Worm (Caenorhabditis elegans) whole organism, L2 larva: ENCODE measurements around the gene srg-16.

ENCODE experiments used
- C34F6.9 ChIP-seq: fragments of 150-350 bp; optimal IDR thresholded peaks from 2 replicates; lab custom pipeline; 2014; ENCODE audit warnings: missing biosample characterization, missing genetic modification characterization
- R02D3.7 ChIP-seq: fragments of 150-350 bp; optimal IDR thresholded peaks from 2 replicates; lab custom pipeline; 2014; ENCODE audit warnings: missing biosample characterization, missing genetic modification characterization
- Y55F3AM.14 ChIP-seq: fragments of 200-800 bp; sonication (Bioruptor generic); optimal IDR thresholded peaks from 2 replicates; lab custom pipeline; 2018; ENCODE audit warnings: mild to moderate bottlenecking, missing genetic modification characterization, missing compliant biosample characterization
- ZK546.5 ChIP-seq: sonication (generic microtip); optimal IDR thresholded peaks from 2 replicates; lab custom pipeline; 2017; ENCODE audit warnings: missing biosample characterization, missing genetic modification characterization
- ama-1 ChIP-seq: fragments of 150-350 bp; optimal IDR thresholded peaks from 2 replicates; lab custom pipeline; 2018; ENCODE audit warnings: inconsistent platforms
- blmp-1 ChIP-seq: sonication (generic microtip); optimal IDR thresholded peaks from 2 replicates; lab custom pipeline; 2017; ENCODE audit warnings: missing genetic modification characterization, mild to moderate bottlenecking, missing compliant biosample characterization, antibody characterized with exemption, moderate library complexity; ENCODE audit not compliant: insufficient read depth
- ceh-16 ChIP-seq: fragments of 150-350 bp; optimal IDR thresholded peaks from 2 replicates; lab custom pipeline; 2014; ENCODE audit warnings: missing biosample characterization, missing genetic modification characterization
- ceh-82 ChIP-seq: fragments of 150-350 bp; optimal IDR thresholded peaks from 2 replicates; lab custom pipeline; 2014; ENCODE audit warnings: missing biosample characterization, missing genetic modification characterization
- crh-2 ChIP-seq: sonication (generic microtip); optimal IDR thresholded peaks from 2 replicates; lab custom pipeline; 2017; ENCODE audit warnings: missing biosample characterization, missing genetic modification characterization
- dmd-4 ChIP-seq: sonication (generic microtip); optimal IDR thresholded peaks from 2 replicates; lab custom pipeline; 2017; ENCODE audit warnings: missing biosample characterization, missing genetic modification characterization
- egl-27 ChIP-seq: sonication (generic microtip); optimal IDR thresholded peaks from 3 replicates; lab custom pipeline; 2017; ENCODE audit warnings: missing biosample characterization, missing genetic modification reagents, missing genetic modification characterization
- elt-1 ChIP-seq: fragments of 150-350 bp; optimal IDR thresholded peaks from 2 replicates; lab custom pipeline; 2014; ENCODE audit warnings: missing biosample characterization, missing genetic modification characterization
- elt-3 ChIP-seq: sonication (generic microtip); optimal IDR thresholded peaks from 2 replicates; lab custom pipeline; 2017; ENCODE audit warnings: missing biosample characterization, missing genetic modification characterization
- fos-1 ChIP-seq: fragments of 150-350 bp; optimal IDR thresholded peaks from 2 replicates; lab custom pipeline; 2014; ENCODE audit warnings: missing biosample characterization, missing genetic modification characterization
- gmeb-1 ChIP-seq: fragments of 150-350 bp; optimal IDR thresholded peaks from 2 replicates; lab custom pipeline; 2014; ENCODE audit warnings: missing biosample characterization, missing genetic modification characterization
- lin-11 ChIP-seq: fragments of 150-350 bp; sonication (generic microtip); optimal IDR thresholded peaks from 2 replicates; lab custom pipeline; 2014; ENCODE audit warnings: missing biosample characterization, missing genetic modification characterization, inconsistent platforms, mixed read lengths
- lin-39 ChIP-seq: fragments of 150-350 bp; optimal IDR thresholded peaks from 2 replicates; lab custom pipeline; 2014; ENCODE audit warnings: missing biosample characterization, missing genetic modification reagents, missing genetic modification characterization
- lsy-2 ChIP-seq, 2 experiments: fragments of 150-350 bp in 1 of 2; sonication (generic microtip) in 1 of 2; optimal IDR thresholded peaks; 2 replicates each; lab custom pipeline; 2014 to 2017; ENCODE audit warnings: missing biosample characterization in 2 of 2, missing genetic modification characterization in 2 of 2
- mab-5 ChIP-seq: fragments of 150-350 bp; optimal IDR thresholded peaks from 2 replicates; lab custom pipeline; 2014; ENCODE audit warnings: missing biosample characterization, missing genetic modification characterization
- mbf-1 ChIP-seq: sonication (generic microtip); optimal IDR thresholded peaks from 2 replicates; lab custom pipeline; 2017; ENCODE audit warnings: missing biosample characterization, missing genetic modification characterization
- mdl-1 ChIP-seq, 2 experiments: fragments of 150-350 bp in 1 of 2; sonication (generic microtip) in 1 of 2; optimal IDR thresholded peaks; 2 replicates each; lab custom pipeline; 2017; ENCODE audit warnings: missing biosample characterization in 2 of 2, missing genetic modification characterization in 2 of 2
- nhr-10 ChIP-seq: sonication (generic microtip); optimal IDR thresholded peaks from 2 replicates; lab custom pipeline; 2017; ENCODE audit warnings: missing biosample characterization, missing genetic modification characterization
- nhr-11 ChIP-seq: fragments of 150-350 bp; optimal IDR thresholded peaks from 2 replicates; lab custom pipeline; 2014; ENCODE audit warnings: missing biosample characterization, missing genetic modification characterization
- nhr-12 ChIP-seq: fragments of 150-350 bp; optimal IDR thresholded peaks from 2 replicates; lab custom pipeline; 2014; ENCODE audit warnings: missing biosample characterization, missing genetic modification characterization
- nhr-129 ChIP-seq: fragments of 150-350 bp; optimal IDR thresholded peaks from 2 replicates; lab custom pipeline; 2014; ENCODE audit warnings: missing biosample characterization, missing genetic modification characterization
- nhr-21 ChIP-seq: fragments of 150-350 bp; optimal IDR thresholded peaks from 2 replicates; lab custom pipeline; 2014; ENCODE audit warnings: missing biosample characterization, missing genetic modification characterization
- nhr-23 ChIP-seq: fragments of 150-350 bp; optimal IDR thresholded peaks from 2 replicates; lab custom pipeline; 2014; ENCODE audit warnings: missing biosample characterization, missing genetic modification reagents, missing genetic modification characterization
- nhr-25 ChIP-seq: fragments of 150-350 bp; sonication (generic microtip); optimal IDR thresholded peaks from 3 replicates; lab custom pipeline; 2014; ENCODE audit warnings: missing biosample characterization, missing genetic modification characterization
- nhr-6 ChIP-seq: fragments of 150-350 bp; optimal IDR thresholded peaks from 2 replicates; lab custom pipeline; 2014; ENCODE audit warnings: missing biosample characterization, missing genetic modification characterization
- nhr-77 ChIP-seq: fragments of 150-350 bp; optimal IDR thresholded peaks from 2 replicates; lab custom pipeline; 2014; ENCODE audit warnings: missing biosample characterization, missing genetic modification characterization
- peb-1 ChIP-seq: fragments of 150-350 bp; optimal IDR thresholded peaks from 2 replicates; lab custom pipeline; 2014; ENCODE audit warnings: missing biosample characterization, missing genetic modification characterization
- sem-4 ChIP-seq: fragments of 150-350 bp; optimal IDR thresholded peaks from 2 replicates; lab custom pipeline; 2014; ENCODE audit warnings: missing biosample characterization, missing genetic modification reagents, missing genetic modification characterization
- skn-1 ChIP-seq: sonication (generic microtip); optimal IDR thresholded peaks from 2 replicates; lab custom pipeline; 2017; ENCODE audit warnings: missing biosample characterization, missing genetic modification characterization
- sma-3 ChIP-seq: sonication (generic microtip); optimal IDR thresholded peaks from 2 replicates; lab custom pipeline; 2016; ENCODE audit warnings: missing genetic modification reagents, missing genetic modification characterization, missing compliant biosample characterization
- sma-9 ChIP-seq, 2 experiments: fragments of 150-350 bp in 1 of 2; sonication (generic microtip) in 1 of 2; optimal IDR thresholded peaks; 2 replicates each; lab custom pipeline; 2014 to 2016; ENCODE audit warnings: missing genetic modification characterization in 2 of 2, mild to moderate bottlenecking in 1 of 2, missing biosample characterization in 1 of 2, missing compliant biosample characterization in 1 of 2, missing genetic modification reagents in 1 of 2, moderate library complexity in 1 of 2
- snpc-4 ChIP-seq: fragments of 150-350 bp; optimal IDR thresholded peaks from 2 replicates; lab custom pipeline; 2014; ENCODE audit warnings: missing biosample characterization, missing genetic modification characterization
- unc-39 ChIP-seq: fragments of 150-350 bp; optimal IDR thresholded peaks from 2 replicates; lab custom pipeline; 2014; ENCODE audit warnings: missing biosample characterization, missing genetic modification characterization
- unc-55 ChIP-seq: fragments of 150-350 bp; sonication (generic microtip); optimal IDR thresholded peaks from 3 replicates; lab custom pipeline; 2014; ENCODE audit warnings: missing biosample characterization, missing genetic modification reagents, missing genetic modification characterization
- unc-62 ChIP-seq: fragments of 150-350 bp; optimal IDR thresholded peaks from 2 replicates; lab custom pipeline; 2014; ENCODE audit warnings: missing biosample characterization, missing genetic modification reagents, missing genetic modification characterization
- zag-1 ChIP-seq: fragments of 150-350 bp; optimal IDR thresholded peaks from 2 replicates; lab custom pipeline; 2014; ENCODE audit warnings: missing biosample characterization, missing genetic modification characterization
- ztf-11 ChIP-seq: sonication (generic microtip); optimal IDR thresholded peaks from 2 replicates; lab custom pipeline; 2017; ENCODE audit warnings: missing biosample characterization, missing genetic modification characterization
- ztf-4 ChIP-seq: fragments of 150-350 bp; optimal IDR thresholded peaks from 2 replicates; lab custom pipeline; 2014; ENCODE audit warnings: missing biosample characterization, missing genetic modification characterization

The srg-16 gene

ce11 chrII:12489903-12490302, 23.0 kb downstream of the srg-16 start, which contains the start of gene T21B4.15:
Gene T21B4.15 (plus strand): TSS chrII:12490203.
- TF ChIP-seq nhr-77 (tag; lab: Kevin White, UChicago) (no peak), sma-3 (GFP tag; lab: Kevin White, UChicago) (no peak), lin-11 (tag; lab: Kevin White, UChicago) (no peak), unc-55 (no peak), crh-2 (no peak), gmeb-1 (tag; lab: Kevin White, UChicago) (no peak), nhr-6 (tag; lab: Kevin White, UChicago) (no peak), egl-27 (tag; lab: Kevin White, UChicago) (no peak), ztf-4 (no peak), ZK546.5 (no peak), ceh-16 (tag; lab: Kevin White, UChicago) (no peak), nhr-12 (tag; lab: Kevin White, UChicago) (no peak), unc-62 (no peak), sma-9 (GFP tag; optimal IDR thresholded peaks at IDR 0.05; lab: Kevin White, UChicago) (no peak), sma-9 (tag; optimal IDR thresholded peaks at IDR 0.05; lab: Kevin White, UChicago) (no peak), C34F6.9 (no peak), mdl-1 (tag; optimal IDR thresholded peaks at IDR 0.05; lab: Kevin White, UChicago) (no peak), nhr-23 (no peak)

ce11 chrII:12491936-12492335, 25.0 kb downstream of the srg-16 start, which contains the start of gene srz-6:
Gene srz-6 (plus strand): TSS chrII:12492236.
- TF ChIP-seq unc-62 (no peak), nhr-11 (tag; lab: Kevin White, UChicago) (no peak), ztf-4 (no peak), zag-1 (tag; lab: Kevin White, UChicago) (no peak), nhr-12 (tag; lab: Kevin White, UChicago) (no peak), ceh-16 (tag; lab: Kevin White, UChicago) (no peak), snpc-4 (tag; lab: Kevin White, UChicago) (no peak), mab-5 (tag; lab: Kevin White, UChicago) (no peak), nhr-129 (tag; lab: Kevin White, UChicago) (no peak)

ce11 chrII:12494067-12494477, 27.1 kb downstream of the srg-16 start:
- no peak for TF ChIP-seq nhr-12 (tag; lab: Kevin White, UChicago)
- TF ChIP-seq R02D3.7 (tag; lab: Kevin White, UChicago): no peak
- TF ChIP-seq ama-1: no peak
- no peak for TF ChIP-seq fos-1 (tag; lab: Kevin White, UChicago)
- no peak for TF ChIP-seq ceh-82 (tag; lab: Kevin White, UChicago)
- TF ChIP-seq ceh-16 (tag; lab: Kevin White, UChicago): no peak
- no peak for TF ChIP-seq sma-9 (GFP tag; optimal IDR thresholded peaks at IDR 0.05; lab: Kevin White, UChicago)
- TF ChIP-seq sma-9 (tag; optimal IDR thresholded peaks at IDR 0.05; lab: Kevin White, UChicago): no peak
- no peak for TF ChIP-seq mdl-1 (tag; optimal IDR thresholded peaks at IDR 0.05; lab: Kevin White, UChicago)
- no peak for TF ChIP-seq elt-3 (tag; lab: Kevin White, UChicago)
- TF ChIP-seq elt-1 (tag; lab: Kevin White, UChicago): no peak
- no peak for TF ChIP-seq dmd-4 (tag; lab: Kevin White, UChicago)
- no peak for TF ChIP-seq mbf-1 (tag; lab: Kevin White, UChicago)
- no peak for TF ChIP-seq sma-3 (GFP tag; lab: Kevin White, UChicago)
- no peak for TF ChIP-seq nhr-23
- TF ChIP-seq nhr-77 (tag; lab: Kevin White, UChicago): no peak
- TF ChIP-seq ZK546.5: no peak
- TF ChIP-seq nhr-10 (tag; lab: Kevin White, UChicago): no peak
- no peak for TF ChIP-seq nhr-11 (tag; lab: Kevin White, UChicago)

- TF ChIP-seq elt-3 (tag; lab: Kevin White, UChicago) (no peak), ztf-11 (tag; lab: Kevin White, UChicago) (no peak), nhr-12 (tag; lab: Kevin White, UChicago) (no peak), nhr-21 (tag; lab: Kevin White, UChicago) (peak; percentile 60), unc-39 (no peak), sem-4 (tag; lab: Kevin White, UChicago) (peak; percentile 46), snpc-4 (tag; lab: Kevin White, UChicago) (peak; percentile 92), ama-1 (no peak), lin-11 (tag; lab: Kevin White, UChicago) (peak; percentile 69), nhr-11 (tag; lab: Kevin White, UChicago) (peak; percentile 8), nhr-77 (tag; lab: Kevin White, UChicago) (no peak), unc-62 (no peak), unc-55 (peak; percentile 71), ZK546.5 (no peak), R02D3.7 (tag; lab: Kevin White, UChicago) (no peak), dmd-4 (tag; lab: Kevin White, UChicago) (no peak), Y55F3AM.14 (GFP tag; lab: Kevin White, UChicago) (peak; percentile 54), blmp-1 (tag; lab: Kevin White, UChicago) (no peak), mab-5 (tag; lab: Kevin White, UChicago) (no peak), skn-1 (tag; lab: Kevin White, UChicago) (no peak), sma-3 (GFP tag; lab: Kevin White, UChicago) (peak; percentile 65), gmeb-1 (tag; lab: Kevin White, UChicago) (peak; percentile 69), lin-39 (no peak), nhr-25 (tag; lab: Kevin White, UChicago) (no peak), nhr-129 (tag; lab: Kevin White, UChicago) (peak; percentile 75), peb-1 (tag; lab: Kevin White, UChicago) (no peak), crh-2 (peak; percentile 60), elt-1 (tag; lab: Kevin White, UChicago) (no peak), lsy-2 (tag; optimal IDR thresholded peaks at IDR 0.05; lab: Kevin White, UChicago) (peak; percentile 68 to 70), nhr-23 (no peak), nhr-6 (tag; lab: Kevin White, UChicago) (peak; percentile 47), C34F6.9 (peak; percentile 56)
These were observed 27.7 kb downstream of the srg-16 start, which contains the start of gene col-85 for ce11 chrII:12494556-12495131. Gene col-85 (minus strand): TSS chrII:12495095.
